Worm (Caenorhabditis elegans): ENCODE data around the gene ins-1.

Gene ins-1

DNA sequence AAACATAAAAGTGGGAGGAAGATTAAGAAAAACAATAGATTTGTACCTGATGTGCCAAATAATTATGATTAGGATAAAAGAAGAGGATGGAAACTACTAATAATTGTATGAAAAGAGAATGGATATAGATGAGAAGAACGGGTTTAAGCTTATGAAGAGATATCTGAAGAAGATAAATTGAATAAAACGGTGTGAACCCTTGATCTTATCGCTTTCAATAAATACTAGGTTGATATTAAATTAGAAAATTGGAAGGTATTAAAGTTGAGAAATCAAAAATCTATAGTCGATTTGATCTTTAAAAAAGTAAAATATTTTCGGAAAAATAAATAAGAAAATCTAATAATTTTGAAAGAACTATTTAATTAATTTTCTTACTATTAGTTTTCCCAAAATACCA is 13.3 kb downstream of the ins-1 start, which contains the start of gene F13B12.4:
F13B12.4 (minus strand) TSS at position 101 of the 400 bp plus-strand sequence.
- no peak for TF ChIP-seq duxl-1 (tag; optimal IDR thresholded peaks at IDR 0.05; ENCODE audit: poor library complexity)
- no peak for TF ChIP-seq skn-1 (tag; optimal IDR thresholded peaks at IDR 0.05)
- no peak for TF ChIP-seq snpc-4 (tag; optimal IDR thresholded peaks at IDR 0.05)
- no peak for TF ChIP-seq dmd-9 (GFP tag; IDR thresholded peaks at IDR 0.05)
- TF ChIP-seq hlh-30 (tag; optimal IDR thresholded peaks at IDR 0.05; ENCODE audit: insufficient read depth): no peak
- TF ChIP-seq mxl-3 (GFP tag; optimal IDR thresholded peaks at IDR 0.05): no peak
- TF ChIP-seq lir-3 (tag; optimal IDR thresholded peaks at IDR 0.05): no peak
- no peak for TF ChIP-seq nhr-11 (tag; optimal IDR thresholded peaks at IDR 0.05)
- TF ChIP-seq mep-1 (tag; optimal IDR thresholded peaks at IDR 0.05): no peak
- TF ChIP-seq Y105C5A.15 (GFP tag; IDR thresholded peaks at IDR 0.05): no peak
- no peak for TF ChIP-seq pha-4 (GFP tag; IDR thresholded peaks at IDR 0.05)
- no peak for TF ChIP-seq pha-4 (tag; optimal IDR thresholded peaks at IDR 0.05)
- no peak for TF ChIP-seq F44E2.7 (GFP tag; IDR thresholded peaks at IDR 0.05)
- no peak for TF ChIP-seq unc-130 (GFP tag; optimal IDR thresholded peaks at IDR 0.05)
- TF ChIP-seq lin-39 (tag; optimal IDR thresholded peaks at IDR 0.05): no peak
- no peak for TF ChIP-seq nhr-111 (GFP tag; optimal IDR thresholded peaks at IDR 0.05)
- TF ChIP-seq lin-38 (GFP tag; IDR thresholded peaks at IDR 0.05): no peak
- no peak for TF ChIP-seq Y5F2A.4 (GFP tag; optimal IDR thresholded peaks at IDR 0.05)
- no peak for TF ChIP-seq F10B5.3 (tag; optimal IDR thresholded peaks at IDR 0.05)
- TF ChIP-seq arid-1 (GFP tag; conservative IDR thresholded peaks at IDR 0.05): no peak

DNA sequence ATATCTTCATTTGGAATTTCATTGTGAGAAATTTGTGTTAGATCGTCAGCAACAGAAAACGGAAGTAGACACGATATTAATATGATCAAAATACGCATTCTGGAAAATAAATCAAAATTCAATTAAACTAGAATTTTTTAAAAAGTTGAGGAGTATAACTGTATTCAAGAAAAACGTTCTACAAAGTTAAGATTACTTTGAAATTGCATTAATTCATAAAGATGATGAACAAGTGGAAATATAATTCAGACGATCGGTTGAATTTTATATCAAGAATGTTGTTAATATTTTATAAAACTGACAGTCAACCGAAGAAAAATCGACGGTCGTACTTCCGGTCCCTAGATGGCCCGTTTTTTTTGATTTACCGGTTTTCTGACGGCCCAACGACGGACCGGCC is 16.5 kb downstream of the ins-1 start, which contains the start of gene F01D4.8:
F01D4.8 (minus strand) TSS at position 101 of the 400 bp plus-strand sequence.
- TF ChIP-seq nhr-28 (tag; optimal IDR thresholded peaks at IDR 0.05): no peak
- TF ChIP-seq fkh-10 (GFP tag; optimal IDR thresholded peaks at IDR 0.05): no peak
- no peak for TF ChIP-seq F10B5.3 (tag; optimal IDR thresholded peaks at IDR 0.05)
- TF ChIP-seq skn-1 (tag; optimal IDR thresholded peaks at IDR 0.05): no peak
- TF ChIP-seq ceh-20 (GFP tag; IDR thresholded peaks at IDR 0.05): no peak
- TF ChIP-seq lsy-2 (tag; optimal IDR thresholded peaks at IDR 0.05): no peak
- TF ChIP-seq madf-5 (GFP tag; IDR thresholded peaks at IDR 0.05): no peak
- no peak for TF ChIP-seq mdl-1 (tag; optimal IDR thresholded peaks at IDR 0.05)
- no peak for TF ChIP-seq lin-15B (tag; optimal IDR thresholded peaks at IDR 0.05)
- no peak for TF ChIP-seq spr-1 (tag; optimal IDR thresholded peaks at IDR 0.05)
- TF ChIP-seq lin-39 (tag; optimal IDR thresholded peaks at IDR 0.05): no peak
- TF ChIP-seq lim-7 (GFP tag; IDR thresholded peaks at IDR 0.05): no peak

DNA sequence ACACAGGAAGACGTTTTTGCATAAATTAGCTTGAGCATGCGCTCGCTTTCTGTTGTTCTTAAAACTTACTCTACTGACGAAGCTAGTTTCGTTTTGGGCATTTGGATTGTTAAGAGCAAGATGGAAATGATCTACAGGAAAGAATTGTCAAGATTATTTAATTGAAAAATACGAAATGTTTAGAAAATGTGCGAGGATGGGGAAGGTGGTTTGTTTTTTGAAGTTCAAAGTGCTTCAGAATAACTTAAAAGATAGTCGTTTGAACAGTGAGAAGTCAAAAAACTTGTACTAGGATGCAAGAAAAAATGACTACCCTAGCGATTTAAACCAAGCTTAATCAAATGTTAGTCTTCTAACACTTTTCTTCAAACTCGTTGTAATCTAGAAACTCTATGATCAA is 20.6 kb downstream of the ins-1 start, which contains the start of gene srb-17:
srb-17 (minus strand) TSS at position 101 of the 400 bp plus-strand sequence.
- TF ChIP-seq mxl-3 (GFP tag; optimal IDR thresholded peaks at IDR 0.05) (no peak), spr-1 (tag; optimal IDR thresholded peaks at IDR 0.05) (no peak), ceh-44 (GFP tag; IDR thresholded peaks at IDR 0.05) (no peak), jun-1 (tag; optimal IDR thresholded peaks at IDR 0.05) (no peak), dve-1 (tag; optimal IDR thresholded peaks at IDR 0.05; ENCODE audit: insufficient read depth) (no peak), daf-16 (GFP tag; optimal IDR thresholded peaks at IDR 0.05) (no peak), daf-16 (tag; optimal IDR thresholded peaks at IDR 0.05) (no peak), ztf-11 (tag; optimal IDR thresholded peaks at IDR 0.05) (no peak)

DNA sequence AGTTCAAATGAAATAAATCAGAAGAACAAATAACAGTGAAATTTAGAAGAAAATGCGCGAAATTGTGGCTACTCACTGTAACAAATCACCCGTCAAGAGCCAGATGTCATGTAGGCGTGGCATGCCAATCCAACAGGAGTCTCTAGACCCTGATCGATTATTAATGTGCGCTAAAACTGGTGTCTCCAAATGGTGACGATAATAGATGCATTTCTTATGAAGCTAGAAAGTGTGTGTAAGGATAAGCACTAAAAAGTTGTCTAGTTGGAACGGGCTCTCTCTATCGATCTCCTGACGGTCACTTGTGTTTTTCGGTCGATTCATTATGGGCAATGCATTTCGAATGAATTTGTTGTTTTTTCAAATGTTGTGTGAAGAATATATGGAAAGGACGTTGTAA is 25.3 kb downstream of the ins-1 start, which contains the start of gene mec-3:
mec-3 (minus strand) TSS at position 101 of the 400 bp plus-strand sequence.
- TF ChIP-seq aha-1 (tag): no peak
- no peak for TF ChIP-seq dpl-1 (GFP tag; optimal IDR thresholded peaks at IDR 0.05)
- TF ChIP-seq Y48G9A.11 (GFP tag; IDR thresholded peaks at IDR 0.05): no peak
- no peak for TF ChIP-seq snpc-1.2 (GFP tag; IDR thresholded peaks at IDR 0.05)
- no peak for TF ChIP-seq daf-19 (GFP tag; conservative IDR thresholded peaks at IDR 0.05)
- TF ChIP-seq snpc-4 (tag; optimal IDR thresholded peaks at IDR 0.05): no peak
- no peak for TF ChIP-seq lin-39 (tag; optimal IDR thresholded peaks at IDR 0.05)
- TF ChIP-seq gei-8 (GFP tag; optimal IDR thresholded peaks at IDR 0.05): no peak
- no peak for TF ChIP-seq fkh-10 (GFP tag; optimal IDR thresholded peaks at IDR 0.05)
- TF ChIP-seq madf-9 (GFP tag; conservative IDR thresholded peaks at IDR 0.05): no peak
- no peak for TF ChIP-seq hif-1 (tag; optimal IDR thresholded peaks at IDR 0.05)
- TF ChIP-seq nhr-42 (GFP tag; IDR thresholded peaks at IDR 0.05): no peak
- TF ChIP-seq hlh-30 (tag; optimal IDR thresholded peaks at IDR 0.05; ENCODE audit: insufficient read depth): no peak
- TF ChIP-seq mdt-29 (GFP tag; IDR thresholded peaks at IDR 0.05): no peak
- TF ChIP-seq F37D6.2 (tag; optimal IDR thresholded peaks at IDR 0.05): no peak
- no peak for TF ChIP-seq ztf-11 (tag; optimal IDR thresholded peaks at IDR 0.05)
- TF ChIP-seq lir-3 (tag; optimal IDR thresholded peaks at IDR 0.05): no peak
- TF ChIP-seq zip-2 (tag; optimal IDR thresholded peaks at IDR 0.05): no peak

Measured in whole organism, L4 larva.